Worm (Caenorhabditis elegans) whole organism, L2 larva: ENCODE measurements around the gene trul-1.

Experiments used
- C34F6.9 ChIP-seq: fragments of 150-350 bp; optimal IDR thresholded peaks from 2 replicates; lab custom pipeline; 2014; ENCODE audit warnings: missing biosample characterization, missing genetic modification characterization
- F13H6.1 ChIP-seq: sonication (generic microtip); optimal IDR thresholded peaks from 2 replicates; lab custom pipeline; 2016; ENCODE audit warnings: missing genetic modification characterization, missing compliant biosample characterization
- R02D3.7 ChIP-seq: fragments of 150-350 bp; optimal IDR thresholded peaks from 2 replicates; lab custom pipeline; 2014; ENCODE audit warnings: missing biosample characterization, missing genetic modification characterization
- Y55F3AM.14 ChIP-seq: fragments of 200-800 bp; sonication (Bioruptor generic); optimal IDR thresholded peaks from 2 replicates; lab custom pipeline; 2018; ENCODE audit warnings: mild to moderate bottlenecking, missing genetic modification characterization, missing compliant biosample characterization
- alr-1 ChIP-seq: fragments of 150-350 bp; optimal IDR thresholded peaks from 2 replicates; lab custom pipeline; 2014; ENCODE audit warnings: missing biosample characterization, missing genetic modification characterization
- ceh-82 ChIP-seq: fragments of 150-350 bp; optimal IDR thresholded peaks from 2 replicates; lab custom pipeline; 2014; ENCODE audit warnings: missing biosample characterization, missing genetic modification characterization
- crh-2 ChIP-seq: sonication (generic microtip); optimal IDR thresholded peaks from 2 replicates; lab custom pipeline; 2017; ENCODE audit warnings: missing biosample characterization, missing genetic modification characterization
- dmd-4 ChIP-seq: sonication (generic microtip); optimal IDR thresholded peaks from 2 replicates; lab custom pipeline; 2017; ENCODE audit warnings: missing biosample characterization, missing genetic modification characterization
- egl-27 ChIP-seq: sonication (generic microtip); optimal IDR thresholded peaks from 3 replicates; lab custom pipeline; 2017; ENCODE audit warnings: missing biosample characterization, missing genetic modification reagents, missing genetic modification characterization
- elt-3 ChIP-seq: sonication (generic microtip); optimal IDR thresholded peaks from 2 replicates; lab custom pipeline; 2017; ENCODE audit warnings: missing biosample characterization, missing genetic modification characterization
- fos-1 ChIP-seq: fragments of 150-350 bp; optimal IDR thresholded peaks from 2 replicates; lab custom pipeline; 2014; ENCODE audit warnings: missing biosample characterization, missing genetic modification characterization
- lin-11 ChIP-seq: fragments of 150-350 bp; sonication (generic microtip); optimal IDR thresholded peaks from 2 replicates; lab custom pipeline; 2014; ENCODE audit warnings: missing biosample characterization, missing genetic modification characterization, inconsistent platforms, mixed read lengths
- lin-13 ChIP-seq: fragments of 150-350 bp; optimal IDR thresholded peaks from 2 replicates; lab custom pipeline; 2014; ENCODE audit warnings: missing biosample characterization, missing genetic modification reagents, missing genetic modification characterization
- lin-39 ChIP-seq: fragments of 150-350 bp; optimal IDR thresholded peaks from 2 replicates; lab custom pipeline; 2014; ENCODE audit warnings: missing biosample characterization, missing genetic modification reagents, missing genetic modification characterization
- lsy-2 ChIP-seq, 2 experiments: fragments of 150-350 bp in 1 of 2; sonication (generic microtip) in 1 of 2; optimal IDR thresholded peaks; 2 replicates each; lab custom pipeline; 2014 to 2017; ENCODE audit warnings: missing biosample characterization in 2 of 2, missing genetic modification characterization in 2 of 2
- mab-5 ChIP-seq: fragments of 150-350 bp; optimal IDR thresholded peaks from 2 replicates; lab custom pipeline; 2014; ENCODE audit warnings: missing biosample characterization, missing genetic modification characterization
- mbf-1 ChIP-seq: sonication (generic microtip); optimal IDR thresholded peaks from 2 replicates; lab custom pipeline; 2017; ENCODE audit warnings: missing biosample characterization, missing genetic modification characterization
- mdl-1 ChIP-seq, 2 experiments: fragments of 150-350 bp in 1 of 2; sonication (generic microtip) in 1 of 2; optimal IDR thresholded peaks; 2 replicates each; lab custom pipeline; 2017; ENCODE audit warnings: missing biosample characterization in 2 of 2, missing genetic modification characterization in 2 of 2
- nhr-10 ChIP-seq: sonication (generic microtip); optimal IDR thresholded peaks from 2 replicates; lab custom pipeline; 2017; ENCODE audit warnings: missing biosample characterization, missing genetic modification characterization
- nhr-12 ChIP-seq: fragments of 150-350 bp; optimal IDR thresholded peaks from 2 replicates; lab custom pipeline; 2014; ENCODE audit warnings: missing biosample characterization, missing genetic modification characterization
- nhr-129 ChIP-seq: fragments of 150-350 bp; optimal IDR thresholded peaks from 2 replicates; lab custom pipeline; 2014; ENCODE audit warnings: missing biosample characterization, missing genetic modification characterization
- nhr-21 ChIP-seq: fragments of 150-350 bp; optimal IDR thresholded peaks from 2 replicates; lab custom pipeline; 2014; ENCODE audit warnings: missing biosample characterization, missing genetic modification characterization
- nhr-23 ChIP-seq: fragments of 150-350 bp; optimal IDR thresholded peaks from 2 replicates; lab custom pipeline; 2014; ENCODE audit warnings: missing biosample characterization, missing genetic modification reagents, missing genetic modification characterization
- nhr-25 ChIP-seq: fragments of 150-350 bp; sonication (generic microtip); optimal IDR thresholded peaks from 3 replicates; lab custom pipeline; 2014; ENCODE audit warnings: missing biosample characterization, missing genetic modification characterization
- nhr-6 ChIP-seq: fragments of 150-350 bp; optimal IDR thresholded peaks from 2 replicates; lab custom pipeline; 2014; ENCODE audit warnings: missing biosample characterization, missing genetic modification characterization
- sem-4 ChIP-seq: fragments of 150-350 bp; optimal IDR thresholded peaks from 2 replicates; lab custom pipeline; 2014; ENCODE audit warnings: missing biosample characterization, missing genetic modification reagents, missing genetic modification characterization
- skn-1 ChIP-seq: sonication (generic microtip); optimal IDR thresholded peaks from 2 replicates; lab custom pipeline; 2017; ENCODE audit warnings: missing biosample characterization, missing genetic modification characterization
- sma-9 ChIP-seq, 2 experiments: fragments of 150-350 bp in 1 of 2; sonication (generic microtip) in 1 of 2; optimal IDR thresholded peaks; 2 replicates each; lab custom pipeline; 2014 to 2016; ENCODE audit warnings: missing genetic modification characterization in 2 of 2, mild to moderate bottlenecking in 1 of 2, missing biosample characterization in 1 of 2, missing compliant biosample characterization in 1 of 2, missing genetic modification reagents in 1 of 2, moderate library complexity in 1 of 2
- unc-39 ChIP-seq: fragments of 150-350 bp; optimal IDR thresholded peaks from 2 replicates; lab custom pipeline; 2014; ENCODE audit warnings: missing biosample characterization, missing genetic modification characterization
- unc-55 ChIP-seq: fragments of 150-350 bp; sonication (generic microtip); optimal IDR thresholded peaks from 3 replicates; lab custom pipeline; 2014; ENCODE audit warnings: missing biosample characterization, missing genetic modification reagents, missing genetic modification characterization
- zag-1 ChIP-seq: fragments of 150-350 bp; optimal IDR thresholded peaks from 2 replicates; lab custom pipeline; 2014; ENCODE audit warnings: missing biosample characterization, missing genetic modification characterization
- ztf-1 ChIP-seq: fragments of 200-800 bp; sonication (Bioruptor generic); conservative IDR thresholded peaks from 2 replicates; pipeline ENCODE4 v1.3.6; 2022; ENCODE audit warnings: missing genetic modification characterization, missing compliant biosample characterization
- ztf-11 ChIP-seq: sonication (generic microtip); optimal IDR thresholded peaks from 2 replicates; lab custom pipeline; 2017; ENCODE audit warnings: missing biosample characterization, missing genetic modification characterization
- ztf-4 ChIP-seq: fragments of 150-350 bp; optimal IDR thresholded peaks from 2 replicates; lab custom pipeline; 2014; ENCODE audit warnings: missing biosample characterization, missing genetic modification characterization

Gene trul-1

DNA sequence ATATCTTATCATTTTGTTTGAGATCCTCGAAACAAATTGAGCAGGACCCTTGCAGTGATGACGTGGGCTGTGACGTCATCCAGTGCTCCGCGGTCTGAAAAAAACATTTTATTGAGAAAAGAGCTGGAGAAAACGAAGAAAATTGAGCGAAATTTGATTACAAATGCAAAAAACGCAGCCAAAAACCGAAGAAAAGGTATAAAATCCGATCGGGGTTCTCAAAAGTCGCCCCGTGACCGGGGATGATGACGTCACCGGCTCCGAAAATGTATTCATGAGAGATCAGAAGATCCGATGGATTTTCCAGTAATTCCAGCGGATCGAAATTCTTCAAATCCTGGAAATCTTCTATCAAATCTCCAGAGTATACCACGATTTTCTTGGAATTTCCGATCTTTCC lies at the start of gene trul-1:
Gene trul-1 (minus strand): TSS at position 101 of the 400 bp plus-strand sequence.
- TF ChIP-seq nhr-21 (tag; lab: Kevin White, UChicago) = no peak
- no peak for TF ChIP-seq unc-55 (GFP tag; lab: Kevin White, UChicago)
- no peak for TF ChIP-seq nhr-12 (tag; lab: Kevin White, UChicago)

DNA sequence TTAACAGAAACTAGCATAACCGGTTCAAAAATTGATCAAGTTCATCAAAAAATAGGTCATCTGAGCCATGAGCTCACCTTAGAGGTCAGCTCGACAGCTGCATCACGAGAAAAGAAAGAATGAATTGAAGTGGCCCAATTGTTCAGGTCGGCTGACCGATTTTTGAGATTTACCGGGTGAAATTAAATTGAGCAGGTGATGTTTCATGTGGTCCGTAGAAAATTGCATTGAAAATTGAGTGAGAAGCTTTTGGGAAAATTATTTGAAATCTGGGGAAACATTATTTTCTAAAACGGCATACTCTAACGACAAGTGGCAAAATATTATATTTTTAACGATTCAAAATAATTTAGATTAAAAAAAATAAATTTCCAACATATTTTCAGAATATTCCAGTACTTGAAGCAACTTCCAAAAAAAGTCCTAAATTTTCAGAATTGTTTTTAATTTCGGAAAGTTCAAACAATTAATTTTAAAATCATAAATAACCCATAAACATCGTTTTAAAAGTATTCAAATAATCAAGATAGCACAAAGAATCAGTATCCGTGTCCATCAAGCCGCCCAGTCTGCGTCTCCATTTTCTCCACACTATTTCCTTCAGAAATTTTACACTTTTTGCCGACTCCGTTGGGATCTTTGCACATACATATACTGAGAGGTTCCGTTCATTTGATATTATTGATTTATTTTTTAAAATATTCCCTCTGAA lies 43.4 kb upstream of the trul-1 start, which contains the start of gene sgcb-1:
Gene sgcb-1 (plus strand): TSS at position 662 of the 712 bp plus-strand sequence.
- no peak for TF ChIP-seq sem-4 (tag; lab: Kevin White, UChicago)
- TF ChIP-seq nhr-129 = peak; percentile 34
- TF ChIP-seq nhr-10 (tag; lab: Kevin White, UChicago) = no peak

- TF ChIP-seq alr-1 (tag; lab: Kevin White, UChicago) (no peak), sma-9 (GFP tag; optimal IDR thresholded peaks at IDR 0.05; lab: Kevin White, UChicago) (peak; percentile 38), sma-9 (tag; optimal IDR thresholded peaks at IDR 0.05; lab: Kevin White, UChicago) (no peak), zag-1 (tag; lab: Kevin White, UChicago) (peak; percentile 73), lsy-2 (tag; optimal IDR thresholded peaks at IDR 0.05; lab: Kevin White, UChicago) (peak in 1 of 2 experiments; percentile 59), sem-4 (tag; lab: Kevin White, UChicago) (peak; percentile 68), unc-39 (tag; lab: Kevin White, UChicago) (no peak), nhr-21 (tag; lab: Kevin White, UChicago) (no peak), lin-11 (peak; percentile 29), ztf-4 (tag; lab: Kevin White, UChicago) (peak; percentile 14), Y55F3AM.14 (no peak), nhr-6 (tag; lab: Kevin White, UChicago) (peak; percentile 26), crh-2 (tag; lab: Kevin White, UChicago) (peak; percentile 46), unc-55 (GFP tag; lab: Kevin White, UChicago) (peak; percentile 94), ztf-1 (GFP tag; lab: Robert Waterston, UW) (no peak), nhr-129 (peak; percentile 88), mdl-1 (tag; optimal IDR thresholded peaks at IDR 0.05; lab: Kevin White, UChicago) (no peak), R02D3.7 (tag; lab: Kevin White, UChicago) (no peak), mab-5 (peak; percentile 36), F13H6.1 (tag; lab: Kevin White, UChicago) (peak; percentile 32), mbf-1 (no peak), skn-1 (tag; lab: Kevin White, UChicago) (no peak), egl-27 (tag; lab: Kevin White, UChicago) (peak; percentile 68), C34F6.9 (tag; lab: Kevin White, UChicago) (peak; percentile 78), nhr-25 (peak; percentile 26), lin-13 (GFP tag; lab: Kevin White, UChicago) (peak; percentile 30), fos-1 (tag; lab: Kevin White, UChicago) (peak; percentile 42)
Measured at ce11 chrII:323048-323776, 40.8 kb upstream of the trul-1 start, which contains the start of gene K01A2.10. K01A2.10 (minus strand) TSS chrII:323098.

- TF ChIP-seq unc-39 (tag; lab: Kevin White, UChicago) (no peak), Y55F3AM.14 (no peak), elt-3 (tag; lab: Kevin White, UChicago) (no peak), ztf-1 (GFP tag; lab: Robert Waterston, UW) (no peak), lin-39 (no peak), dmd-4 (no peak), ztf-11 (tag; lab: Kevin White, UChicago) (no peak)
Measured at ce11 chrII:321183-321582, 38.8 kb upstream of the trul-1 start.

ce11 chrII:320783-321182 lies 38.4 kb upstream of the trul-1 start:
- no peak for TF ChIP-seq ztf-11 (tag; lab: Kevin White, UChicago)
- TF ChIP-seq sma-9 (GFP tag; optimal IDR thresholded peaks at IDR 0.05; lab: Kevin White, UChicago) = no peak
- TF ChIP-seq sma-9 (tag; optimal IDR thresholded peaks at IDR 0.05; lab: Kevin White, UChicago) = no peak
- no peak for TF ChIP-seq ztf-1 (GFP tag; lab: Robert Waterston, UW)
- no peak for TF ChIP-seq lsy-2 (tag; optimal IDR thresholded peaks at IDR 0.05; lab: Kevin White, UChicago)
- no peak for TF ChIP-seq ceh-82 (tag; lab: Kevin White, UChicago)
- no peak for TF ChIP-seq nhr-10 (tag; lab: Kevin White, UChicago)
- TF ChIP-seq crh-2 (tag; lab: Kevin White, UChicago) = no peak
- TF ChIP-seq mdl-1 (tag; optimal IDR thresholded peaks at IDR 0.05; lab: Kevin White, UChicago) = no peak
- TF ChIP-seq nhr-129 = no peak
- no peak for TF ChIP-seq unc-39 (tag; lab: Kevin White, UChicago)
- no peak for TF ChIP-seq R02D3.7 (tag; lab: Kevin White, UChicago)
- no peak for TF ChIP-seq nhr-23 (tag; lab: Kevin White, UChicago)
- TF ChIP-seq fos-1 (tag; lab: Kevin White, UChicago) = no peak
- TF ChIP-seq nhr-25 = no peak
- TF ChIP-seq dmd-4 = no peak
- no peak for TF ChIP-seq mbf-1
